Worm (Caenorhabditis elegans) whole organism, late embryonic: ENCODE data around the gene metl-13.

Source experiments
- F13H6.1 ChIP-seq: sonication (generic microtip); optimal IDR thresholded peaks from 2 replicates; lab custom pipeline; 2016; ENCODE audit warnings: missing genetic modification characterization, missing compliant biosample characterization
- ama-1 ChIP-seq: fragments of 150-350 bp; optimal IDR thresholded peaks from 2 replicates; lab custom pipeline; 2014
- ets-4 ChIP-seq: sonication (generic microtip); optimal IDR thresholded peaks from 2 replicates; lab custom pipeline; 2016; ENCODE audit warnings: missing genetic modification characterization, missing compliant biosample characterization
- eyg-1 ChIP-seq: sonication (generic microtip); optimal IDR thresholded peaks from 2 replicates; lab custom pipeline; 2016; ENCODE audit warnings: missing genotype, missing genetic modification characterization, missing compliant biosample characterization
- hlh-30 ChIP-seq: sonication (generic microtip); optimal IDR thresholded peaks from 2 replicates; lab custom pipeline; 2017; ENCODE audit warnings: antibody characterized with exemption, missing genetic modification characterization, missing compliant biosample characterization; ENCODE audit not compliant: insufficient read depth
- lim-6 ChIP-seq: sonication (generic microtip); optimal IDR thresholded peaks from 2 replicates; lab custom pipeline; 2016; ENCODE audit warnings: missing genetic modification characterization, missing compliant biosample characterization
- mec-3 ChIP-seq: sonication (generic microtip); optimal IDR thresholded peaks from 2 replicates; lab custom pipeline; 2016; ENCODE audit warnings: borderline replicate concordance, missing genetic modification characterization, missing compliant biosample characterization
- pha-4 ChIP-seq: fragments of 150-350 bp; optimal IDR thresholded peaks from 2 replicates; lab custom pipeline; 2018; ENCODE audit warnings: missing biosample characterization, missing genetic modification reagents, missing genetic modification characterization
- rnt-1 ChIP-seq: sonication (generic microtip); optimal IDR thresholded peaks from 2 replicates; lab custom pipeline; 2016; ENCODE audit warnings: missing genetic modification characterization, missing compliant biosample characterization
- sox-4 ChIP-seq: sonication (generic microtip); optimal IDR thresholded peaks from 2 replicates; lab custom pipeline; 2017; ENCODE audit warnings: mild to moderate bottlenecking, missing genetic modification characterization, inconsistent platforms, missing compliant biosample characterization
- syd-9 ChIP-seq: sonication (generic microtip); optimal IDR thresholded peaks from 2 replicates; lab custom pipeline; 2016; ENCODE audit warnings: mild to moderate bottlenecking, missing genetic modification characterization, moderate library complexity, missing compliant biosample characterization
- tbx-2 ChIP-seq: sonication (generic microtip); optimal IDR thresholded peaks from 2 replicates; lab custom pipeline; 2016; ENCODE audit warnings: missing genetic modification characterization, missing compliant biosample characterization
- unc-3 ChIP-seq, 2 experiments: fragments of 200-800 bp in 1 of 2; sonication (Bioruptor generic) in 1 of 2; sonication (generic microtip) in 1 of 2; conservative IDR thresholded peaks in 1 of 2; optimal IDR thresholded peaks in 1 of 2; 2 replicates each; pipeline versions ENCODE4 v1.3.6 to Lab custom; 2016 to 2022; ENCODE audit warnings: missing compliant biosample characterization in 2 of 2, missing genetic modification characterization in 2 of 2, missing genetic modification reagents in 1 of 2

ce11 chrIV:6601213-6601724 lies 33.6 kb upstream of the metl-13 start, which contains the start of gene sup-36:
- TF ChIP-seq ets-4 (no peak), pha-4 (tag; lab: Kevin White, UChicago) (no peak), lim-6 (no peak), mec-3 (tag; lab: Kevin White, UChicago) (no peak), ama-1 (lab: Kevin White, UChicago) (no peak), hlh-30 (tag; lab: Kevin White, UChicago) (peak; percentile 5), sox-4 (tag; lab: Kevin White, UChicago) (no peak), unc-3 (GFP tag; conservative IDR thresholded peaks at IDR 0.05; lab: Robert Waterston, UW) (no peak), unc-3 (tag; optimal IDR thresholded peaks at IDR 0.05; lab: Kevin White, UChicago) (no peak), F13H6.1 (no peak), syd-9 (no peak), eyg-1 (tag; lab: Kevin White, UChicago) (no peak), rnt-1 (tag; lab: Kevin White, UChicago) (no peak), tbx-2 (tag; lab: Kevin White, UChicago) (no peak)
